Worm (Caenorhabditis elegans): ENCODE measurements around the gene cul-2.

Gene cul-2

DNA sequence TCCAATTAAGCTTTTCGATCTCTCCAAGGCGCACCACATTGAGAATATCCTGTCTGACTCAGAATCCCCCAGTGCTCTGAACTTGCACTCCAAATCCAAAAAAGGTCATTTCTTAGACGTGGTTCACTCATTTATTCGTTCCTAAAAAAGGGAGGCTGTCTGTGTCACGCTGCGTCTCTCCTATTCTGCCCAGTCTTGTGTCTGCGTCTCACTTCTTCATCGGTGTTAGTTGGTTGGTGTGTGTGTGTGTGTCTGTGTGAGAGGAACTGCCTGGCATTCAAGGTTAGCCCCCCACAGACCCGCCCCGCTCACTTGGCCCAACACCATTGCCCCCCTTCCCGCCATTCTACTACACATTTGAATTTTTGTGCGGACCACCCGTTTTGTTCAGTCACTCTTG, 30.4 kb downstream of the cul-2 start:
- TF ChIP-seq ref-1 (GFP tag; conservative IDR thresholded peaks at IDR 0.05) (no peak), flt-1 (GFP tag; IDR thresholded peaks at IDR 0.05) (peak; percentile 82), klf-2 (GFP tag; conservative IDR thresholded peaks at IDR 0.05) (no peak), tab-1 (GFP tag; IDR thresholded peaks at IDR 0.05) (0 out of 2 replicates have a peak, but pooled peaks have one; percentile 73), cog-1 (tag; optimal IDR thresholded peaks at IDR 0.05) (no peak), T22C8.4 (GFP tag; IDR thresholded peaks at IDR 0.05) (no peak), med-1 (GFP tag; optimal IDR thresholded peaks at IDR 0.05; ENCODE audit: insufficient read depth) (no peak), ztf-29 (GFP tag; IDR thresholded peaks at IDR 0.05) (no peak), ztf-23 (GFP tag; IDR thresholded peaks at IDR 0.05) (peak; percentile 55; the same call in 1 of the 2 replicates)

DNA sequence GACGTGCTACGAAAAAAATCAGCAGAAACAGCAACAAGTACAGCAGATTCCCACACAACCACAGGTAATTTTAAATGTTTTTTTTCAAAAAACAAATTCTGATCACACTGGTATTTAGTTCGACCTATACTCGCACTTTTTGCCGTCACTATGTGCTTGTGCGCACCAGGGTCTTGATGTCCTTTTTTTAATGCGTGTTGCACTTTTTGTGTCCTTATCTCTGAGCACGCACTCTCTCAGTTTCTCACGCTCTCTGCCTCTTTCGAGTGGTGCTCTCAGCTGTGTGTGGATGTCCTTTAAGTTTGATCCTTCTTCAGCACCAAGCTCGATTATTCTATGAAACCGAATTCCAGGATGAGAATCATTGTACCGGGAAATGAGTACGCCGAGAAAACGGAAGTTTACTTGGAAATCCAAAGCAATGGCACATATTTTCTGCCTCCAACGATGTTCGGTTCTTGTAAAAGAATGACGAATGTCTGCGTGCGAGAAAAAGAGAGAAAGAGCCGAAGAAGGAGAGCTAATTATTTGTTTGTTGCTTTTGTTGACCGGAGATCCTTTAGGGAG, 31.4 kb downstream of the cul-2 start:
- TF ChIP-seq ztf-23 (GFP tag; IDR thresholded peaks at IDR 0.05) (no peak), tab-1 (GFP tag; IDR thresholded peaks at IDR 0.05) (no peak), ref-1 (GFP tag; conservative IDR thresholded peaks at IDR 0.05) (no peak; the same call in 1 of the 2 replicates), T22C8.4 (GFP tag; IDR thresholded peaks at IDR 0.05) (no peak), klf-2 (GFP tag; conservative IDR thresholded peaks at IDR 0.05) (no peak), flt-1 (GFP tag; IDR thresholded peaks at IDR 0.05) (no peak), med-1 (GFP tag; optimal IDR thresholded peaks at IDR 0.05; ENCODE audit: insufficient read depth) (no peak), cog-1 (tag; optimal IDR thresholded peaks at IDR 0.05) (no peak), ztf-29 (GFP tag; IDR thresholded peaks at IDR 0.05) (no peak)

DNA sequence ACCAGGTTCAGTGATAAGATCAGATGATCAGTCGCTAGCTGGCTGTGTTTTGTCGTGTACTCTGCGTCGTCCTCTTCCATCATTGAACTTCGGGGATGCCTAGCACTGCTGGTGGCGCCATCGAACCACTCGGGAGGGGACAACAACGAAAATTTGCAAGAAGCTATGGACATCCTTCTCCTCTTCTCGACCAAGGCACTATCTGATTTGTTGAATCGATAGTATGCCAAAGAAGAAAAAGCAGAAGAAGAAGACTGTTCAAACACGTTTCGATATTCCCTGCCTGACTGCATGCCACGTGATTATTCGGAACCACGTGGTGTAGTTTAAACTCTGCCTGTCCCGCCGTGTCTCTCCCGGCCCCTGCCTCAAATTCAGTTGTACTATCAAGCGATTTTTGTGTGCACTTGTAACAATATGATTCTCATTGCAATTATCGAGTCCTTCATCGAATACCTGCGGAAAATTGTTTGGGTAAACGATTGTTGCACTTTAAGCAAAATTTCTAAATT, 32.2 kb downstream of the cul-2 start:
- no peak for TF ChIP-seq cog-1 (tag; optimal IDR thresholded peaks at IDR 0.05)
- no peak for TF ChIP-seq ztf-23 (GFP tag; IDR thresholded peaks at IDR 0.05)
- no peak for TF ChIP-seq flt-1 (GFP tag; IDR thresholded peaks at IDR 0.05)
- no peak for TF ChIP-seq ztf-29 (GFP tag; IDR thresholded peaks at IDR 0.05)
- no peak for TF ChIP-seq T22C8.4 (GFP tag; IDR thresholded peaks at IDR 0.05)
- no peak for TF ChIP-seq klf-2 (GFP tag; conservative IDR thresholded peaks at IDR 0.05)
- no peak for TF ChIP-seq ref-1 (GFP tag; conservative IDR thresholded peaks at IDR 0.05)

DNA sequence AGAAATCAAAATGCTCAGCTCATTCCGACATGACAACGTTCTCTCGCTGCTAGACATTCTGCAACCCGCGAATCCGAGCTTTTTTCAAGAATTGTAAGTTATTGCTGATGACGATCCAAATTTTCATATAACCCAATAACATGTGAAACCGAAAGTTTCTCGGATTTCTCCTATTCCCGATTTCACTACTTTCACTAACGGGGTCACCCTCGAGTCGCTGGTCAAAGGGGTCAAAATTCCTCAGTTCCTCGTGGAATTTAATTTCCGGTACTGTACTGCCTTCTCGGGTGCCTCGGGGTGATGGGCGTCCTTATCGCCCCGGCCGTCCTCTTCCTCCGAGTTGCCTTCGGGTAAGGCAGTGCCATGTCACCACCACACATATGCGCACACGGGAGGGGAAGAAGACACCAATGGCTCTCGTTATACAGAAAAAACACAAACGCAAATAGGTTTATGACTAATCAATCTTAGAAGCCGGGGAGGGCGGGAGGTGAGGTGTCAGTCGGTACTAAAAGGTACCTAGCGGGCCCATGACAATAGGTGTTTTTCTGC, 33.2 kb downstream of the cul-2 start:
- TF ChIP-seq cog-1 (tag; optimal IDR thresholded peaks at IDR 0.05) (peak; percentile 4), med-1 (GFP tag; optimal IDR thresholded peaks at IDR 0.05; ENCODE audit: insufficient read depth) (no peak), T22C8.4 (GFP tag; IDR thresholded peaks at IDR 0.05) (no peak), ref-1 (GFP tag; conservative IDR thresholded peaks at IDR 0.05) (no peak), klf-2 (GFP tag; conservative IDR thresholded peaks at IDR 0.05) (no peak), flt-1 (GFP tag; IDR thresholded peaks at IDR 0.05) (peak; percentile 55; the same call in 1 of the 2 replicates), tab-1 (GFP tag; IDR thresholded peaks at IDR 0.05) (peak; percentile 59; the same call in 1 of the 2 replicates)

DNA sequence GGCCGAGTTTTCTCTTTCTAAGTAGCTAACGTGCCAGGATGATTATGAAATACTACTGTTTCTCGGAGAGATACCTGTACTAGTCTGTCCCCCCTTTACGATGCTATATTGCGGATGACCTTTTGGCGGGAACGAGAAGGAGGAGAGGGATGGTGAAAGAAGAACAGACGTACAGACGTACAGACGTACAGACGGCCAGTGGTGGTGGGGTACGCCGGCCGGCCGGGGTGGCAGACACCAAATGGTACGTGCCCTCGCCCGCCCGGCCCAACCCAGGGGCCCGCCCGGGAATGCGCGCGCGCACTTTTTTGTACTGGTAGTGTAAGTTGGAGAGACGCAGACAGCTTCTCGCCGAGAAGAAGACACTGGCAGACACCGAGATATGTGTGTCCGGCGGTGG, 34.0 kb downstream of the cul-2 start:
- peak; percentile 22 for TF ChIP-seq cog-1 (tag; optimal IDR thresholded peaks at IDR 0.05)
- no peak for TF ChIP-seq T22C8.4 (GFP tag; IDR thresholded peaks at IDR 0.05)
- peak; percentile 48; the same call in 1 of the 2 replicates for TF ChIP-seq ztf-23 (GFP tag; IDR thresholded peaks at IDR 0.05)
- peak; percentile 73; the same call in 1 of the 2 replicates for TF ChIP-seq tab-1 (GFP tag; IDR thresholded peaks at IDR 0.05)
- TF ChIP-seq med-1 (GFP tag; optimal IDR thresholded peaks at IDR 0.05; ENCODE audit: insufficient read depth): no peak
- TF ChIP-seq flt-1 (GFP tag; IDR thresholded peaks at IDR 0.05): peak; percentile 80
- TF ChIP-seq ztf-29 (GFP tag; IDR thresholded peaks at IDR 0.05): no peak
- no peak for TF ChIP-seq ref-1 (GFP tag; conservative IDR thresholded peaks at IDR 0.05)
- TF ChIP-seq klf-2 (GFP tag; conservative IDR thresholded peaks at IDR 0.05): no peak; the same call in 1 of the 2 replicates

DNA sequence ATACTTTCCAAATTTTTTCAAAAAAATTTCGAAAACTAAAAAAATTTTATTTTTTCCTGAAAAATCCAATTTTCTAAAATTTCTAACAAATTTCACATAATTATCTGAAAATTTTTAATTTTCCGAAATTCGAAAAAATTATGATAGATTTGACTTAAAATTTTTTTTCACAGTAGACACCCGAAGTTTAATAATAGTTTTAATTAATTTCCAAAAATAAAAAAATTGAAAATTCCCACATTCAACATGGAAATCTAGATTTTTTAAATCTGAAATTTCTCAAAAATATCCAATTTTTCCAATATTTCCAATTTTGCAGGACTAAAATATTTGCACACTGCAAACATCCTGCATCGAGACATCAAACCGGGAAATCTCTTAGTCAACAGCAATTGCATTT, 34.9 kb downstream of the cul-2 start:
- TF ChIP-seq med-1 (GFP tag; optimal IDR thresholded peaks at IDR 0.05; ENCODE audit: insufficient read depth) (no peak), ztf-23 (GFP tag; IDR thresholded peaks at IDR 0.05) (no peak), klf-2 (GFP tag; conservative IDR thresholded peaks at IDR 0.05) (no peak), ztf-29 (GFP tag; IDR thresholded peaks at IDR 0.05) (no peak), T22C8.4 (GFP tag; IDR thresholded peaks at IDR 0.05) (no peak), flt-1 (GFP tag; IDR thresholded peaks at IDR 0.05) (no peak), cog-1 (tag; optimal IDR thresholded peaks at IDR 0.05) (no peak), ref-1 (GFP tag; conservative IDR thresholded peaks at IDR 0.05) (no peak), tab-1 (GFP tag; IDR thresholded peaks at IDR 0.05) (no peak)

DNA sequence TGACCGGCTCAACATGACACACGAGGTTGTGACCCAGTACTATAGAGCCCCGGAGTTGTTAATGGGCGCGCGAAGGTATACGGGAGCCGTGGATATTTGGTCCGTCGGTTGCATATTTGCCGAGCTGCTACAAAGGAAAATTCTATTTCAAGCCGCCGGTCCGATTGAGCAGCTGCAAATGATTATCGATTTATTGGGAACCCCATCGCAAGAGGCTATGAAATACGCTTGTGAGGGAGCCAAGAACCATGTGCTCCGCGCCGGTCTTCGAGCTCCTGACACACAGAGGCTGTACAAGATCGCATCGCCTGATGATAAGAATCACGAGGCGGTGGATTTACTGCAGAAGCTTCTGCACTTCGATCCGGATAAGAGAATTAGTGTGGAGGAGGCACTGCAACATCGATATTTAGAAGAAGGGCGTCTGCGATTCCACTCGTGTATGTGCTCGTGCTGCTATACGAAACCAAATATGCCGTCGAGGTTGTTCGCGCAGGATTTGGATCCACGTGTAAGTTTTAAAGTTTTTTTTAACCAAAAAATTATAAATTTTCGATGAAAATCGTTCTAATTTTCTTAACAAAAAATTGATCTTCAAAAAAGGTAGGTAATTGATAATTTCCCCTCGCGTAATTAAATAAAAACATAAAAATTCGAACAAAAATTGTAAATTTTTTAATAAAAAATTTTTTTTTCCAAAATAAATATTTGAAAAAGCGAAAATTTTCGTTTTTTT, 35.5 kb downstream of the cul-2 start:
- TF ChIP-seq flt-1 (GFP tag; IDR thresholded peaks at IDR 0.05) (0 out of 2 replicates have a peak, but pooled peaks have one; percentile 23), tab-1 (GFP tag; IDR thresholded peaks at IDR 0.05) (no peak), T22C8.4 (GFP tag; IDR thresholded peaks at IDR 0.05) (0 out of 2 replicates have a peak, but pooled peaks have one; percentile 40)

DNA sequence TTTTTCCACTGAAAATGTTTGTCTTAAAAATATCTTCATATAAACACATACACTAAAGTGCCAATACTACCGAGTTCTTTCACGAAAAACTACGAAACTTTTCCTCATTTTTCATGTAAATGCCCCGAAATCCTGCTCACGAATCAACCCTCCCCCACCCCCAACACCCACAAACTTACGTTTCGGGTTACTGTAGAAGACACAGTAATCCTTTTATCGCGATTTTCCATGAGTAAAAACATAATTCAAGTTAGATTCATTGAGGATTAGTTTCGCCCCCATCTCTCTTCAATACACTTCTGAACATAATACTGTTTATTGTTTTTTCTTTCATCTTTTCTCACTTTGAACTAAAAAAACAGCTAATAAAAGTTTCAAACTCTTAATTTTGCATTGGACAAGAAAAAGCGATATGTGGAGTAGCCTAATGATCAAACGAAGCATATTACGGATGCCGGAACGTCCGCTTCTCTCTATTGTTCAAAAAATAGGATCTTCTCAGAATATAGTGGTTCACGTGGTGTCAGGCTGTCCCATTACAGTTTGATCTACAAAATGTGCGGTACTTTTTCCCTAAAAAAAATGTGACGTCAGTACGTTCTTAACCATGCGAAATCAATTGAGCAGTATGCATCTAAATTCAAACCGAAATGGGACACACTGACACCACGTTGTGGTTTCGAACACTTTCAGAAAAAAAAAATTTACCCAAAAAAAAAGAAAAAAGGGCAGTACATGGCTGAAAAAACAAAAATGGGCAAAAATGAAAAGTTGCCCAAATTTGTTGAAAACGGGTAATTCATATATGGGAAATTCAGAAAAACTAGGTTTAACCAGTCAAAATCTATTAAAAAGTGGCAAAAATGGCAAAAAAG, 37.2 kb downstream of the cul-2 start:
- TF ChIP-seq med-1 (GFP tag; optimal IDR thresholded peaks at IDR 0.05; ENCODE audit: insufficient read depth): no peak

DNA sequence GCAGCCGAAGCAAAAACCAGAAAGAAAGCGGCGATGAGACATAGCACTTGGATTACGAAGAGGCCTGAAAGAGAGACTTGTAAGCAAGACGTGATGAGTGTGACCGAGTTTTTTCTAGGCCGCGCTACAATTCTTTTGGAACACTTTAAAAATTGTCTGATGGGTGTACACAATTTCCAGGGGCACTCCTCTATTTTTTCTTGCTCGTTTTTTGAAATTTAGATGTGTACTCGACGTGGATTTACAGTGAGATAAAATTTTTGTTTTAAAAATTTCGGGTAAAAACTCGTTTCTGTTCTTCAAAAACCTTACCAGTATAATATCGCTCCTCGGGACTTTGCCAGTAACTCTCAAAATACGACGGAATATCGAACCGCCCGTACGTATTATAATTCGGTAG, 42.7 kb downstream of the cul-2 start:
- no peak for TF ChIP-seq ref-1 (GFP tag; conservative IDR thresholded peaks at IDR 0.05)
- TF ChIP-seq tab-1 (GFP tag; IDR thresholded peaks at IDR 0.05): no peak
- no peak for TF ChIP-seq cog-1 (tag; optimal IDR thresholded peaks at IDR 0.05)
- no peak for TF ChIP-seq klf-2 (GFP tag; conservative IDR thresholded peaks at IDR 0.05)
- TF ChIP-seq med-1 (GFP tag; optimal IDR thresholded peaks at IDR 0.05; ENCODE audit: insufficient read depth): no peak
- TF ChIP-seq flt-1 (GFP tag; IDR thresholded peaks at IDR 0.05): no peak
- no peak for TF ChIP-seq T22C8.4 (GFP tag; IDR thresholded peaks at IDR 0.05)
- TF ChIP-seq ztf-23 (GFP tag; IDR thresholded peaks at IDR 0.05): no peak
- no peak for TF ChIP-seq ztf-29 (GFP tag; IDR thresholded peaks at IDR 0.05)
